Worm (Caenorhabditis elegans) whole organism, late embryonic: ENCODE measurements around the gene C25F9.5.

Source experiments
- C08G9.2 ChIP-seq: sonication (generic microtip); optimal IDR thresholded peaks from 2 replicates; lab custom pipeline; 2016; ENCODE audit warnings: mild to moderate bottlenecking, missing genetic modification characterization, moderate library complexity, missing compliant biosample characterization
- K02D7.2 ChIP-seq: sonication (generic microtip); optimal IDR thresholded peaks from 2 replicates; lab custom pipeline; 2017; ENCODE audit warnings: mild to moderate bottlenecking, missing genetic modification characterization, missing compliant biosample characterization
- Y22D7AL.16 ChIP-seq: sonication (generic microtip); optimal IDR thresholded peaks from 2 replicates; lab custom pipeline; 2016; ENCODE audit warnings: missing genetic modification characterization, missing compliant biosample characterization
- ahr-1 ChIP-seq: sonication (generic microtip); optimal IDR thresholded peaks from 2 replicates; lab custom pipeline; 2016; ENCODE audit warnings: missing genetic modification characterization, missing compliant biosample characterization
- ceh-18 ChIP-seq: sonication (generic microtip); optimal IDR thresholded peaks from 2 replicates; lab custom pipeline; 2016; ENCODE audit warnings: missing genetic modification characterization, missing compliant biosample characterization
- ceh-2 ChIP-seq: sonication (generic microtip); optimal IDR thresholded peaks from 2 replicates; lab custom pipeline; 2016; ENCODE audit warnings: missing genotype, missing genetic modification characterization, missing compliant biosample characterization
- ceh-24 ChIP-seq: sonication (generic microtip); optimal IDR thresholded peaks from 2 replicates; lab custom pipeline; 2016; ENCODE audit warnings: mild to moderate bottlenecking, missing genetic modification characterization, missing compliant biosample characterization
- ceh-31 ChIP-seq: sonication (generic microtip); optimal IDR thresholded peaks from 2 replicates; lab custom pipeline; 2016; ENCODE audit warnings: missing genetic modification characterization, missing compliant biosample characterization
- ceh-34 ChIP-seq: sonication (generic microtip); optimal IDR thresholded peaks from 2 replicates; lab custom pipeline; 2016; ENCODE audit warnings: mild to moderate bottlenecking, missing genetic modification characterization, missing compliant biosample characterization
- ceh-45 ChIP-seq: fragments of 200-800 bp; sonication (Bioruptor generic); IDR thresholded peaks from 2 replicates; pipeline ENCODE4 v1.3.6; 2022; ENCODE audit warnings: missing genetic modification reagents, missing genetic modification characterization, missing compliant biosample characterization
- ceh-6 ChIP-seq: fragments of 200-800 bp; sonication (Bioruptor generic); optimal IDR thresholded peaks from 2 replicates; lab custom pipeline; 2018; ENCODE audit warnings: mild to moderate bottlenecking, missing genetic modification characterization, missing compliant biosample characterization
- ceh-9 ChIP-seq: sonication (generic microtip); optimal IDR thresholded peaks from 2 replicates; lab custom pipeline; 2016; ENCODE audit warnings: mild to moderate bottlenecking, missing genetic modification characterization, inconsistent platforms, missing compliant biosample characterization
- che-1 ChIP-seq: sonication (generic microtip); optimal IDR thresholded peaks from 2 replicates; lab custom pipeline; 2016; ENCODE audit warnings: mild to moderate bottlenecking, missing genetic modification characterization, missing compliant biosample characterization
- dmd-4 ChIP-seq: sonication (generic microtip); optimal IDR thresholded peaks from 2 replicates; lab custom pipeline; 2016; ENCODE audit warnings: borderline replicate concordance, missing genetic modification characterization, missing compliant biosample characterization
- ets-4 ChIP-seq: sonication (generic microtip); optimal IDR thresholded peaks from 2 replicates; lab custom pipeline; 2016; ENCODE audit warnings: missing genetic modification characterization, missing compliant biosample characterization
- eyg-1 ChIP-seq: sonication (generic microtip); optimal IDR thresholded peaks from 2 replicates; lab custom pipeline; 2016; ENCODE audit warnings: missing genotype, missing genetic modification characterization, missing compliant biosample characterization
- fax-1 ChIP-seq: sonication (generic microtip); optimal IDR thresholded peaks from 2 replicates; lab custom pipeline; 2016; ENCODE audit warnings: missing genotype, missing genetic modification characterization, missing compliant biosample characterization
- fkh-6 ChIP-seq: sonication (generic microtip); optimal IDR thresholded peaks from 2 replicates; lab custom pipeline; 2016; ENCODE audit warnings: missing genetic modification characterization, missing compliant biosample characterization
- gmeb-2 ChIP-seq: sonication (generic microtip); optimal IDR thresholded peaks from 2 replicates; lab custom pipeline; 2016; ENCODE audit warnings: missing genetic modification characterization, inconsistent platforms, missing compliant biosample characterization
- hlh-13 ChIP-seq: fragments of 200-800 bp; sonication (Bioruptor generic); optimal IDR thresholded peaks from 2 replicates; lab custom pipeline; 2018; ENCODE audit warnings: mild to moderate bottlenecking, missing genetic modification characterization, missing compliant biosample characterization
- hlh-6 ChIP-seq: sonication (generic microtip); optimal IDR thresholded peaks from 2 replicates; lab custom pipeline; 2016; ENCODE audit warnings: missing genotype, missing genetic modification characterization, missing compliant biosample characterization
- hlh-8 ChIP-seq: sonication (generic microtip); optimal IDR thresholded peaks from 2 replicates; lab custom pipeline; 2016; ENCODE audit warnings: missing genotype, missing genetic modification characterization, missing compliant biosample characterization
- lim-6 ChIP-seq: sonication (generic microtip); optimal IDR thresholded peaks from 2 replicates; lab custom pipeline; 2016; ENCODE audit warnings: missing genetic modification characterization, missing compliant biosample characterization
- madf-2 ChIP-seq: sonication (generic microtip); optimal IDR thresholded peaks from 2 replicates; lab custom pipeline; 2017; ENCODE audit warnings: missing genetic modification characterization, missing compliant biosample characterization
- mec-3 ChIP-seq: sonication (generic microtip); optimal IDR thresholded peaks from 2 replicates; lab custom pipeline; 2016; ENCODE audit warnings: borderline replicate concordance, missing genetic modification characterization, missing compliant biosample characterization
- nfya-1 ChIP-seq: sonication (generic microtip); optimal IDR thresholded peaks from 2 replicates; lab custom pipeline; 2017; ENCODE audit warnings: missing genetic modification characterization, mild to moderate bottlenecking, missing compliant biosample characterization, antibody characterized with exemption, moderate library complexity
- nhr-232 ChIP-seq: sonication (generic microtip); optimal IDR thresholded peaks from 2 replicates; lab custom pipeline; 2016; ENCODE audit warnings: missing genetic modification characterization, missing compliant biosample characterization
- npax-4 ChIP-seq: sonication (generic microtip); optimal IDR thresholded peaks from 2 replicates; lab custom pipeline; 2016; ENCODE audit warnings: missing genetic modification characterization, missing compliant biosample characterization
- odd-2 ChIP-seq: sonication (generic microtip); optimal IDR thresholded peaks from 2 replicates; lab custom pipeline; 2017; ENCODE audit warnings: antibody characterized with exemption, mild to moderate bottlenecking, missing genetic modification characterization, missing compliant biosample characterization
- pag-3 ChIP-seq: sonication (generic microtip); optimal IDR thresholded peaks from 2 replicates; lab custom pipeline; 2016; ENCODE audit warnings: missing compliant biosample characterization, missing genetic modification characterization, borderline replicate concordance
- pax-1 ChIP-seq: fragments of 150-350 bp; optimal IDR thresholded peaks from 2 replicates; lab custom pipeline; 2014; ENCODE audit warnings: missing biosample characterization, missing genetic modification characterization
- pha-2 ChIP-seq: sonication (generic microtip); optimal IDR thresholded peaks from 2 replicates; lab custom pipeline; 2017; ENCODE audit warnings: mild to moderate bottlenecking, missing genetic modification characterization, missing compliant biosample characterization
- ref-2 ChIP-seq: sonication (generic microtip); optimal IDR thresholded peaks from 2 replicates; lab custom pipeline; 2016; ENCODE audit warnings: missing genetic modification characterization, missing compliant biosample characterization
- rnt-1 ChIP-seq: sonication (generic microtip); optimal IDR thresholded peaks from 2 replicates; lab custom pipeline; 2016; ENCODE audit warnings: missing genetic modification characterization, missing compliant biosample characterization
- sdc-2 ChIP-seq: sonication (generic microtip); optimal IDR thresholded peaks from 2 replicates; lab custom pipeline; 2016; ENCODE audit warnings: missing genotype, missing genetic modification characterization, missing compliant biosample characterization
- sox-2 ChIP-seq: fragments of 200-800 bp; sonication (Bioruptor generic); IDR thresholded peaks from 2 replicates; pipeline ENCODE4 v1.3.6; 2022; ENCODE audit warnings: missing genetic modification reagents, missing genetic modification characterization, missing compliant biosample characterization
- sox-4 ChIP-seq: sonication (generic microtip); optimal IDR thresholded peaks from 2 replicates; lab custom pipeline; 2017; ENCODE audit warnings: mild to moderate bottlenecking, missing genetic modification characterization, inconsistent platforms, missing compliant biosample characterization
- ttx-3 ChIP-seq: sonication (generic microtip); optimal IDR thresholded peaks from 2 replicates; lab custom pipeline; 2016; ENCODE audit warnings: missing genetic modification reagents, missing genetic modification characterization, missing compliant biosample characterization
- unc-55 ChIP-seq: sonication (generic microtip); optimal IDR thresholded peaks from 2 replicates; lab custom pipeline; 2017; ENCODE audit warnings: missing biosample characterization, missing genetic modification reagents, missing genetic modification characterization
- unc-86 ChIP-seq: sonication (generic microtip); optimal IDR thresholded peaks from 2 replicates; lab custom pipeline; 2016; ENCODE audit warnings: missing genetic modification characterization, missing compliant biosample characterization
- zip-5 ChIP-seq: sonication (generic microtip); optimal IDR thresholded peaks from 2 replicates; lab custom pipeline; 2016; ENCODE audit warnings: missing genetic modification characterization, missing compliant biosample characterization
- ztf-16 ChIP-seq: sonication (generic microtip); optimal IDR thresholded peaks from 2 replicates; lab custom pipeline; 2017; ENCODE audit warnings: missing genetic modification characterization, missing compliant biosample characterization

Gene C25F9.5

DNA sequence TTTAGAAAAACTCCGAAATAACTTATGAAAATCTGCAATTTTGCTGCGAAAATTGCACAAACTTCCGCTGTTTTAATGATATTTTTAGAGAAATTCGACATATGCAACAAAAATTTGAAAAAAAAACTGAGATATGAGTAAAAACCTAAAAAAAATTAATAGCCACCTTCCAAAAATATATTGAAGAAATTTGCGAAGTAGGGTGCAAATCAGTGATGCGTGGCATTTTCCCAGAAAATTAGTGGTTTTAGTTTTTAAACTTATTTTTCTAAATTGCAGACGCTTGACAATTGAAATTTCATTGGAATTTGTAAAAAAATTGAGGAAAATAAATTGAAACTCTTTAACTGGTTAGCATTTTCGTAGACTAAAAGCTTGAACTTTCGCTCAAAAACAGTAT is 11.8 kb downstream of the C25F9.5 start, which contains the start of gene C25F9.13:
Gene C25F9.13 (minus strand): TSS at position 101 of the 400 bp plus-strand sequence.
- no peak for TF ChIP-seq ceh-34
- no peak for TF ChIP-seq K02D7.2 (tag; lab: Kevin White, UChicago)
- TF ChIP-seq lim-6 (tag; lab: Kevin White, UChicago), result no peak
- no peak for TF ChIP-seq ceh-45 (GFP tag; lab: Robert Waterston, UW)
- no peak for TF ChIP-seq pag-3 (tag; lab: Kevin White, UChicago)
- no peak for TF ChIP-seq ceh-24 (tag; lab: Kevin White, UChicago)
- no peak for TF ChIP-seq hlh-13
- TF ChIP-seq hlh-6, result no peak
- no peak for TF ChIP-seq nhr-232 (tag; lab: Kevin White, UChicago)
- no peak for TF ChIP-seq odd-2
- no peak for TF ChIP-seq ref-2 (tag; lab: Kevin White, UChicago)
- TF ChIP-seq ahr-1 (tag; lab: Kevin White, UChicago), result no peak
- no peak for TF ChIP-seq gmeb-2 (tag; lab: Kevin White, UChicago)
- no peak for TF ChIP-seq ceh-6 (GFP tag; lab: Kevin White, UChicago)
- TF ChIP-seq hlh-8 (tag; lab: Kevin White, UChicago), result no peak
- no peak for TF ChIP-seq sox-4 (tag; lab: Kevin White, UChicago)
- TF ChIP-seq eyg-1 (tag; lab: Kevin White, UChicago), result no peak
- TF ChIP-seq mec-3 (tag; lab: Kevin White, UChicago), result no peak

DNA sequence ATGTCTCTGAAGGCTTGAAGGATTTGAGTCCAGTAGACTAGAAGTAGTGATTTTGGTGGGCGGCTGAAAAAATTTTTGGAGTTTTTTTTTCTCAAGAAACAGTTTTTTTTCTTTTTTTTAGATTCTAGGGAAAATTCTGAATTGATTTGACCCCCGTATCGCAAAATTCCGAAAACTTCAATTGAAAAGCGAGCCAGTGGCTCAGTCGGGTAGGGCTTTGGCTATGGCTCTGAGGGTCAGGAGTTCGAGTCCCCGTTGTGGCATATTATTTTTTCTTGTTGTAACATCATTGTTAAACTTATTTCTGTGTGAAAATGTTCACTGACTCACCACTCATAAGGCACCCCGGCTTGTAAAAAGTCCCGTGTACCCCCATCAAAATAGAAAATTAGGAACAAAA is 12.3 kb downstream of the C25F9.5 start:
- TF ChIP-seq unc-86 (tag; lab: Kevin White, UChicago), result no peak
- no peak for TF ChIP-seq ceh-18
- TF ChIP-seq sdc-2 (tag; lab: Kevin White, UChicago), result no peak
- no peak for TF ChIP-seq lim-6 (tag; lab: Kevin White, UChicago)
- TF ChIP-seq zip-5, result no peak
- no peak for TF ChIP-seq pax-1 (tag; lab: Kevin White, UChicago)
- no peak for TF ChIP-seq dmd-4 (tag; lab: Kevin White, UChicago)
- no peak for TF ChIP-seq sox-2
- TF ChIP-seq ttx-3, result no peak
- no peak for TF ChIP-seq ref-2 (tag; lab: Kevin White, UChicago)
- TF ChIP-seq npax-4, result no peak
- TF ChIP-seq Y22D7AL.16 (tag; lab: Kevin White, UChicago), result no peak
- TF ChIP-seq che-1 (tag; lab: Kevin White, UChicago), result no peak
- no peak for TF ChIP-seq unc-55 (GFP tag; lab: Kevin White, UChicago)
- no peak for TF ChIP-seq hlh-13

DNA sequence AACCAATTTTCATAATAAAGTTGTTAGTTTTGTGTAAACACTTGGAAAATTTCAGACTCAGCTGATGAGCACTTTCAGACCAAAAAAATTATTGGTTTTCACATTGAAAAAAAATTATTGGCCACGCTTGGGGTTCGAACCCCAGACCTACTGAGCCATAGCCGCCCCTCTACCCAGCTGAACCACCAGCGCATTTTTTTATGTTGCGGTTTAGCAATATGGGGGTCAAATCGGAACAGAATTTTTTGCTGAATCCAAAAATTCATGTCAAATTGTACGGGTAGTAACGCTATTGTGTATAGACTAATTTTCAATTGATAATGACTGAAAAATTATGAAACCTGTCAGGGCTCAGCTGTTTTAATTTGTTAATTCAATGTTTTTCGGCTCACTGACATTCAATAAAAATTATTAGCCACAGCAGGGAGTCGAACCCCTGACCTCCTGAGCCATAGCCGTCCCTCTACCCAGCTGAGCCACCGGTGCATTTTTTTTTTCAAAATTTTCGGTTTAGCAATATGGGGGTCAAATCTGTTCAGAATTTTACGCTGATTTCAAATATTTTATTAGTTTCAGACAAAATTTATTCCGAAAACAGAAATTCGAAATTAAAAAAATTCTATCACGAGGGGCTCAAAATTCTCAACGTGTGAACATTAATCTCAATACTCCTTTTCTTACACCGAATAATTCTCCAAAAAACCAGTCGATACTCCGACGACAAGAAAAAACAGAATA is 13.9 kb downstream of the C25F9.5 start:
- no peak for TF ChIP-seq nfya-1
- TF ChIP-seq fkh-6 (tag; lab: Kevin White, UChicago), result no peak
- TF ChIP-seq ztf-16, result no peak

DNA sequence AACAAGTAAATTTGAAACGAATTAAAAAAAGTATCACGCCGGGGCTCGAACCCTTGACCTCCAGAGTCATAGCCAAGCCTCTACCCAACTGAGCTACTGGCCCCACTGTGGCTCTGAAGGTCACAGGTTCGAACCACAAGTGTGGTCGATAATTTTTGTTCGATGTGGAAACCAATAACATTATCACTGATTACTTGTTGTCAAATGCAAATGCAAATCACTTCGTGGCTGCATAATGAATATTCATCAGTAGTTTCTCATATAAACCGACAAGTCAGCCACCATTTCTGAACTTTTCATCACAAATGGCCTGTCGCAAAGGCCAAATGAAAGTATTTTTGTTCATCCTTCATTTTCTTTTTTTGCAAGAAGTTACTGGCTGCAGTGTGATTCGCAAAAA is 15.9 kb downstream of the C25F9.5 start, which contains the start of gene C25F9.8:
Gene C25F9.8 (plus strand): TSS at position 301 of the 400 bp plus-strand sequence.
- no peak for TF ChIP-seq madf-2 (tag; lab: Kevin White, UChicago)
- no peak for TF ChIP-seq ceh-9
- TF ChIP-seq ets-4, result no peak
- no peak for TF ChIP-seq ztf-16
- TF ChIP-seq rnt-1 (tag; lab: Kevin White, UChicago), result no peak
- no peak for TF ChIP-seq sdc-2 (tag; lab: Kevin White, UChicago)
- no peak for TF ChIP-seq C08G9.2 (tag; lab: Kevin White, UChicago)
- TF ChIP-seq fax-1, result no peak
- TF ChIP-seq zip-5, result no peak
- no peak for TF ChIP-seq nfya-1
- TF ChIP-seq pha-2 (tag; lab: Kevin White, UChicago), result no peak
- TF ChIP-seq hlh-8 (tag; lab: Kevin White, UChicago), result no peak
- no peak for TF ChIP-seq ceh-2 (tag; lab: Kevin White, UChicago)
- TF ChIP-seq ceh-31 (tag; lab: Kevin White, UChicago), result no peak
